Worm (Caenorhabditis elegans) whole organism, L1 larva: ENCODE data around the gene dph-5.
A peak's percentile ranks its signal among the peaks of the same experiment; 100 is the strongest.

ENCODE experiments used
- C04F5.9 ChIP-seq: sonication (generic microtip); optimal IDR thresholded peaks from 2 replicates; lab custom pipeline; 2016; ENCODE audit warnings: missing genetic modification characterization, missing compliant biosample characterization
- F16B12.6 ChIP-seq: fragments of 150-350 bp; optimal IDR thresholded peaks from 2 replicates; lab custom pipeline; 2014; ENCODE audit warnings: missing biosample characterization, missing genetic modification characterization
- Y116A8C.19 ChIP-seq: sonication (generic microtip); optimal IDR thresholded peaks from 2 replicates; lab custom pipeline; 2016; ENCODE audit warnings: missing compliant biosample characterization, missing genetic modification characterization, borderline replicate concordance
- alr-1 ChIP-seq: fragments of 200-800 bp; sonication (Bioruptor generic); optimal IDR thresholded peaks from 2 replicates; lab custom pipeline; 2018; ENCODE audit warnings: borderline replicate concordance, mild to moderate bottlenecking, missing genetic modification characterization, missing compliant biosample characterization
- ceh-8 ChIP-seq: fragments of 200-800 bp; sonication (Bioruptor generic); optimal IDR thresholded peaks from 2 replicates; lab custom pipeline; 2018; ENCODE audit warnings: mild to moderate bottlenecking, missing genetic modification characterization, moderate library complexity, missing compliant biosample characterization
- ceh-82 ChIP-seq, 3 experiments: fragments of 150-350 bp in 1 of 3; sonication (generic microtip) in 2 of 3; optimal IDR thresholded peaks; 2 replicates each; lab custom pipeline; 2014 to 2017; ENCODE audit warnings: missing biosample characterization in 3 of 3, missing genetic modification characterization in 3 of 3
- ceh-88 ChIP-seq: fragments of 200-800 bp; sonication (Bioruptor generic); IDR thresholded peaks from 2 replicates; pipeline ENCODE4 v1.3.6; 2022; ENCODE audit warnings: missing genetic modification characterization, missing compliant biosample characterization
- ceh-90 ChIP-seq: sonication (generic microtip); optimal IDR thresholded peaks from 2 replicates; lab custom pipeline; 2016; ENCODE audit warnings: missing genetic modification characterization, missing compliant biosample characterization
- dpl-1 ChIP-seq, 3 experiments: fragments of 150-350 bp in 2 of 3; sonication (generic microtip) in 1 of 3; optimal IDR thresholded peaks; 2 replicates each; lab custom pipeline; 2014 to 2017; ENCODE audit warnings: missing biosample characterization in 3 of 3, missing genetic modification characterization in 3 of 3, missing genetic modification reagents in 3 of 3
- efl-1 ChIP-seq, 4 experiments: fragments of 150-350 bp; optimal IDR thresholded peaks in 3 of 4; peaks in 1 of 4; 1 replicate in 1 of 4; 2 replicates in 3 of 4; lab custom pipeline; 2014; ENCODE audit warnings: missing biosample characterization in 2 of 4, missing genetic modification characterization in 2 of 4, missing genetic modification reagents in 2 of 4
- egl-13 ChIP-seq: sonication (generic microtip); optimal IDR thresholded peaks from 2 replicates; lab custom pipeline; 2016; ENCODE audit warnings: missing genotype, missing genetic modification reagents, missing genetic modification characterization, missing compliant biosample characterization
- egl-27 ChIP-seq, 2 experiments: fragments of 150-350 bp in 1 of 2; sonication (generic microtip); optimal IDR thresholded peaks; 3 replicates each; lab custom pipeline; 2017 to 2018; ENCODE audit warnings: missing biosample characterization in 2 of 2, missing genetic modification characterization in 2 of 2, missing genetic modification reagents in 2 of 2
- elt-3 ChIP-seq, 6 experiments: fragments of 150-350 bp in 1 of 6; sonication (generic microtip); optimal IDR thresholded peaks; 2 replicates each; lab custom pipeline; 2017 to 2018; ENCODE audit warnings: missing biosample characterization in 6 of 6, missing genetic modification characterization in 6 of 6, inconsistent platforms in 1 of 6
- fkh-10 ChIP-seq: sonication (generic microtip); optimal IDR thresholded peaks from 2 replicates; lab custom pipeline; 2017; ENCODE audit warnings: missing biosample characterization, missing genetic modification reagents, missing genetic modification characterization
- fkh-8 ChIP-seq: sonication (generic microtip); optimal IDR thresholded peaks from 2 replicates; lab custom pipeline; 2016; ENCODE audit warnings: mild to moderate bottlenecking, missing genetic modification characterization, missing compliant biosample characterization
- hpl-2 ChIP-seq: fragments of 150-350 bp; optimal IDR thresholded peaks from 2 replicates; lab custom pipeline; 2014; ENCODE audit warnings: missing biosample characterization, missing genetic modification reagents, missing genetic modification characterization
- jun-1 ChIP-seq: fragments of 150-350 bp; optimal IDR thresholded peaks from 2 replicates; lab custom pipeline; 2014; ENCODE audit warnings: missing biosample characterization, missing genetic modification reagents, missing genetic modification characterization
- lin-13 ChIP-seq: fragments of 150-350 bp; optimal IDR thresholded peaks from 2 replicates; lab custom pipeline; 2014; ENCODE audit warnings: missing biosample characterization, missing genetic modification reagents, missing genetic modification characterization
- lin-14 ChIP-seq: fragments of 200-800 bp; sonication (Bioruptor generic); optimal IDR thresholded peaks from 2 replicates; lab custom pipeline; 2018; ENCODE audit warnings: mild to moderate bottlenecking, missing genetic modification characterization, moderate library complexity, missing compliant biosample characterization
- lin-15B ChIP-seq: fragments of 150-350 bp; sonication (generic microtip); optimal IDR thresholded peaks from 3 replicates; lab custom pipeline; 2014; ENCODE audit warnings: missing biosample characterization, missing genetic modification characterization
- lin-39 ChIP-seq: fragments of 150-350 bp; optimal IDR thresholded peaks from 2 replicates; lab custom pipeline; 2014; ENCODE audit warnings: missing biosample characterization, missing genetic modification reagents, missing genetic modification characterization
- lir-3 ChIP-seq: sonication (generic microtip); optimal IDR thresholded peaks from 2 replicates; lab custom pipeline; 2016; ENCODE audit warnings: mild to moderate bottlenecking, missing genetic modification characterization, moderate library complexity, missing compliant biosample characterization; ENCODE audit not compliant: poor library complexity
- nhr-11 ChIP-seq: fragments of 150-350 bp; optimal IDR thresholded peaks from 2 replicates; lab custom pipeline; 2014; ENCODE audit warnings: missing biosample characterization, missing genetic modification characterization
- nhr-237 ChIP-seq: fragments of 150-350 bp; optimal IDR thresholded peaks from 2 replicates; lab custom pipeline; 2014; ENCODE audit warnings: missing biosample characterization, missing genetic modification characterization
- nhr-28 ChIP-seq: fragments of 150-350 bp; optimal IDR thresholded peaks from 2 replicates; lab custom pipeline; 2014; ENCODE audit warnings: missing biosample characterization, missing genetic modification characterization
- nhr-71 ChIP-seq: sonication (generic microtip); optimal IDR thresholded peaks from 2 replicates; lab custom pipeline; 2016; ENCODE audit warnings: mild to moderate bottlenecking, missing genetic modification characterization, moderate library complexity, missing compliant biosample characterization
- nhr-76 ChIP-seq: sonication (generic microtip); optimal IDR thresholded peaks from 2 replicates; lab custom pipeline; 2017; ENCODE audit warnings: missing biosample characterization, missing genetic modification characterization
- nhr-77 ChIP-seq: fragments of 150-350 bp; optimal IDR thresholded peaks from 2 replicates; lab custom pipeline; 2014; ENCODE audit warnings: missing biosample characterization, missing genetic modification characterization
- nhr-84 ChIP-seq: sonication (generic microtip); optimal IDR thresholded peaks from 2 replicates; lab custom pipeline; 2017; ENCODE audit warnings: missing biosample characterization, missing genetic modification characterization
- nhr-85 ChIP-seq: sonication (generic microtip); peaks from one replicate; lab custom pipeline; 2016; ENCODE audit warnings: missing genetic modification characterization, inconsistent platforms, missing compliant biosample characterization
- pax-3 ChIP-seq: fragments of 200-800 bp; sonication (Bioruptor generic); optimal IDR thresholded peaks from 2 replicates; lab custom pipeline; 2018; ENCODE audit warnings: mild to moderate bottlenecking, missing genetic modification characterization, moderate library complexity, missing compliant biosample characterization
- rnt-1 ChIP-seq: sonication (generic microtip); optimal IDR thresholded peaks from 2 replicates; lab custom pipeline; 2016; ENCODE audit warnings: mild to moderate bottlenecking, missing genetic modification characterization, moderate library complexity, missing compliant biosample characterization
- snpc-4 ChIP-seq: fragments of 150-350 bp; optimal IDR thresholded peaks from 2 replicates; lab custom pipeline; 2014; ENCODE audit warnings: missing biosample characterization, missing genetic modification characterization
- snu-23 ChIP-seq: sonication (generic microtip); optimal IDR thresholded peaks from 2 replicates; lab custom pipeline; 2016; ENCODE audit warnings: missing genetic modification characterization, missing compliant biosample characterization
- unc-62 ChIP-seq: fragments of 150-350 bp; optimal IDR thresholded peaks from 2 replicates; lab custom pipeline; 2014; ENCODE audit warnings: missing biosample characterization, missing genetic modification reagents, missing genetic modification characterization
- unc-86 ChIP-seq: sonication (generic microtip); optimal IDR thresholded peaks from 2 replicates; lab custom pipeline; 2016; ENCODE audit warnings: missing genetic modification characterization, missing compliant biosample characterization
- unc-98 ChIP-seq: fragments of 200-800 bp; sonication (Bioruptor generic); IDR thresholded peaks from 2 replicates; pipeline ENCODE4 v1.3.6; 2022; ENCODE audit warnings: missing genetic modification characterization, missing compliant biosample characterization
- xbp-1 ChIP-seq: sonication (generic microtip); optimal IDR thresholded peaks from 2 replicates; lab custom pipeline; 2016; ENCODE audit warnings: missing genetic modification characterization, missing compliant biosample characterization
- ztf-11 ChIP-seq, 2 experiments: sonication (generic microtip); optimal IDR thresholded peaks; 2 replicates each; lab custom pipeline; 2016 to 2017; ENCODE audit warnings: missing genetic modification characterization in 2 of 2, missing biosample characterization in 1 of 2, missing compliant biosample characterization in 1 of 2

Gene dph-5

ce11 chrII:11312223-11312622, 37.8 kb upstream of the dph-5 start, which contains the start of gene T24F1.7:
T24F1.7 (plus strand) TSS chrII:11312523.
- no peak for TF ChIP-seq nhr-28 (tag; lab: Kevin White, UChicago)
- no peak for TF ChIP-seq alr-1 (tag; lab: Kevin White, UChicago)
- no peak for TF ChIP-seq lin-39 (tag; lab: Kevin White, UChicago)
- TF ChIP-seq, all 84 proteins: peak for 0

- TF ChIP-seq lin-15B (tag; lab: Kevin White, UChicago) = no peak
- no peak for TF ChIP-seq lin-13
- TF ChIP-seq fkh-8 = peak; percentile 44
- TF ChIP-seq nhr-76 (tag; lab: Kevin White, UChicago) = no peak
- no peak for TF ChIP-seq nhr-85 (tag; lab: Kevin White, UChicago)
- TF ChIP-seq C04F5.9 = no peak
- no peak for TF ChIP-seq nhr-11
- TF ChIP-seq fkh-10 (GFP tag; lab: Kevin White, UChicago) = no peak
- no peak for TF ChIP-seq ceh-8 (GFP tag; lab: Kevin White, UChicago)
- no peak for TF ChIP-seq nhr-77 (tag; lab: Kevin White, UChicago)
- TF ChIP-seq pax-3 (tag; lab: Kevin White, UChicago) = no peak
- peak; percentile 40 for TF ChIP-seq nhr-71 (tag; lab: Kevin White, UChicago)
- no peak for TF ChIP-seq F16B12.6 (tag; lab: Kevin White, UChicago)
- no peak for TF ChIP-seq egl-27 (tag; optimal IDR thresholded peaks at IDR 0.05; lab: Kevin White, UChicago)
- no peak for TF ChIP-seq jun-1
- no peak for TF ChIP-seq Y116A8C.19 (tag; lab: Kevin White, UChicago)
- TF ChIP-seq hpl-2 (GFP tag; lab: Kevin White, UChicago) = no peak
- no peak for TF ChIP-seq dpl-1 (GFP tag; optimal IDR thresholded peaks at IDR 0.05; lab: Kevin White, UChicago)
- no peak for TF ChIP-seq unc-86 (tag; lab: Kevin White, UChicago)
- TF ChIP-seq lin-14 = peak; percentile 21
- no peak for TF ChIP-seq rnt-1 (tag; lab: Kevin White, UChicago)
Observed at ce11 chrII:11314165-11314564, 35.8 kb upstream of the dph-5 start, which contains the start of gene T24F1.4. T24F1.4 (minus strand) TSS chrII:11314265.

ce11 chrII:11316663-11317062, 33.3 kb upstream of the dph-5 start:
- no peak for TF ChIP-seq hpl-2 (GFP tag; lab: Kevin White, UChicago)
- TF ChIP-seq egl-13 (tag; lab: Kevin White, UChicago) = peak; percentile 29
- TF ChIP-seq lin-14 = peak; percentile 63

- no peak for TF ChIP-seq xbp-1 (tag; lab: Kevin White, UChicago)
- no peak for TF ChIP-seq nhr-28 (tag; lab: Kevin White, UChicago)
- TF ChIP-seq lin-15B (tag; lab: Kevin White, UChicago) = no peak
- TF ChIP-seq unc-62 (GFP tag; lab: Kevin White, UChicago) = no peak
- no peak for TF ChIP-seq ceh-88 (GFP tag; lab: Robert Waterston, UW)
- TF ChIP-seq egl-27 (tag; optimal IDR thresholded peaks at IDR 0.05; lab: Kevin White, UChicago) = no peak
- TF ChIP-seq snu-23 (GFP tag; lab: Kevin White, UChicago) = no peak
Observed at ce11 chrII:11319591-11319990, 30.4 kb upstream of the dph-5 start, which contains the start of gene nlp-51. nlp-51 (minus strand) TSS chrII:11319691.

- TF ChIP-seq nhr-84 = no peak
- no peak for TF ChIP-seq lin-13
- TF ChIP-seq lin-14 = peak; percentile 63
- peak in 1 of 3 experiments; percentile 1 for TF ChIP-seq ceh-82 (tag; optimal IDR thresholded peaks at IDR 0.05; lab: Kevin White, UChicago)
- TF ChIP-seq jun-1 = no peak
- TF ChIP-seq nhr-237 (tag; lab: Kevin White, UChicago) = no peak
- no peak for TF ChIP-seq snpc-4 (tag; lab: Kevin White, UChicago)
- no peak for TF ChIP-seq ztf-11 (tag; optimal IDR thresholded peaks at IDR 0.05; lab: Kevin White, UChicago)
- no peak for TF ChIP-seq elt-3 (tag; optimal IDR thresholded peaks at IDR 0.05; lab: Kevin White, UChicago)
- TF ChIP-seq rnt-1 (tag; lab: Kevin White, UChicago) = no peak
- no peak for TF ChIP-seq nhr-11
- TF ChIP-seq ceh-90 (tag; lab: Kevin White, UChicago) = no peak
- TF ChIP-seq efl-1 (optimal IDR thresholded peaks at IDR 0.05; lab: Kevin White, UChicago) = no peak
- no peak for TF ChIP-seq efl-1 (GFP tag; optimal IDR thresholded peaks at IDR 0.05 in 1 of 2; lab: Kevin White, UChicago)
- no peak for TF ChIP-seq lir-3 (tag; lab: Kevin White, UChicago)
- no peak for TF ChIP-seq unc-98 (GFP tag; lab: Robert Waterston, UW)
Observed at ce11 chrII:11329021-11329479, 20.9 kb upstream of the dph-5 start, which contains the start of gene tag-180. tag-180 (minus strand) TSS chrII:11329429.
